Worm (Caenorhabditis elegans): Measurements from ENCODE around the gene mbf-1.

The mbf-1 gene

ce11 chrIV:11479095-11479494 is 1.1 kb downstream of the mbf-1 start, which contains the start of gene catp-8 (continued):
- TF ChIP-seq rcor-1 (GFP tag; IDR thresholded peaks at IDR 0.05) (no peak), nfya-2 (GFP tag; IDR thresholded peaks at IDR 0.05) (no peak), ama-1 (optimal IDR thresholded peaks at IDR 0.05) (peak; percentile 20), ama-1 (GFP tag; optimal IDR thresholded peaks at IDR 0.05) (peak in 1 of 2 experiments; percentile 71), madf-6 (GFP tag; IDR thresholded peaks at IDR 0.05) (peak; percentile 56), hlh-12 (tag; optimal IDR thresholded peaks at IDR 0.05) (no peak), ekl-4 (GFP tag; IDR thresholded peaks at IDR 0.05) (peak; percentile 59; the same call in 1 of the 2 replicates), Y95B8A.8 (GFP tag; IDR thresholded peaks at IDR 0.05) (no peak), efl-1 (GFP tag; optimal IDR thresholded peaks at IDR 0.05) (no peak), let-526 (GFP tag; IDR thresholded peaks at IDR 0.05) (no peak), K12H6.12 (tag; optimal IDR thresholded peaks at IDR 0.05) (no peak), B0336.3 (GFP tag; IDR thresholded peaks at IDR 0.05) (peak; percentile 57; the same call in 1 of the 2 replicates), ceh-100 (GFP tag; IDR thresholded peaks at IDR 0.05) (no peak), B0261.1 (tag; optimal IDR thresholded peaks at IDR 0.05) (no peak), egl-44 (GFP tag; IDR thresholded peaks at IDR 0.05) (no peak), C06A6.2 (GFP tag; conservative IDR thresholded peaks at IDR 0.05) (no peak), B0035.1 (tag; optimal IDR thresholded peaks at IDR 0.05) (no peak), snpc-1.3 (tag; optimal IDR thresholded peaks at IDR 0.05; ENCODE audit: insufficient read depth) (no peak), mcd-1 (GFP tag; IDR thresholded peaks at IDR 0.05) (no peak), Y53F4B.3 (GFP tag; IDR thresholded peaks at IDR 0.05) (no peak), ets-4 (GFP tag; optimal IDR thresholded peaks at IDR 0.05) (no peak), unc-130 (GFP tag; optimal IDR thresholded peaks at IDR 0.05) (no peak), rpc-1 (optimal IDR thresholded peaks at IDR 0.05) (no peak), rpc-1 (tag; optimal IDR thresholded peaks at IDR 0.05) (no peak), ztf-26 (tag; optimal IDR thresholded peaks at IDR 0.05) (no peak), gei-17 (GFP tag; optimal IDR thresholded peaks at IDR 0.05) (no peak), hlh-26 (GFP tag; conservative IDR thresholded peaks at IDR 0.05) (no peak), hrde-1 (tag; optimal IDR thresholded peaks at IDR 0.05; ENCODE audit: borderline replicate concordance) (no peak), lin-54 (GFP tag; optimal IDR thresholded peaks at IDR 0.05) (peak; percentile 24), bed-1 (GFP tag; IDR thresholded peaks at IDR 0.05) (no peak), ZK185.1 (tag; optimal IDR thresholded peaks at IDR 0.05; ENCODE audit: poor library complexity, severe bottlenecking) (no peak), cebp-1 (GFP tag; IDR thresholded peaks at IDR 0.05) (no peak), cebp-1 (tag; optimal IDR thresholded peaks at IDR 0.05) (peak; percentile 25), lin-40 (tag; optimal IDR thresholded peaks at IDR 0.05) (no peak), ccch-3 (GFP tag; optimal IDR thresholded peaks at IDR 0.05) (no peak), D2030.7 (GFP tag; IDR thresholded peaks at IDR 0.05) (no peak), snpc-3.4 (tag; optimal IDR thresholded peaks at IDR 0.05) (peak; percentile 20), somi-1 (GFP tag; optimal IDR thresholded peaks at IDR 0.05) (no peak), F39B2.1 (GFP tag; IDR thresholded peaks at IDR 0.05) (no peak), rec-8 (tag; optimal IDR thresholded peaks at IDR 0.05) (no peak), F57C9.4 (tag; optimal IDR thresholded peaks at IDR 0.05) (no peak), ceh-40 (GFP tag; IDR thresholded peaks at IDR 0.05) (no peak), aptf-3 (GFP tag; IDR thresholded peaks at IDR 0.05) (no peak), nfyb-1 (GFP tag; IDR thresholded peaks at IDR 0.05) (no peak; the same call in 1 of the 2 replicates), egl-18 (GFP tag; IDR thresholded peaks at IDR 0.05) (0 out of 2 replicates have a peak, but pooled peaks have one; percentile 14), attf-5 (GFP tag; optimal IDR thresholded peaks at IDR 0.05) (peak; percentile 17), madf-10 (tag; optimal IDR thresholded peaks at IDR 0.05) (no peak), him-1 (tag; optimal IDR thresholded peaks at IDR 0.05) (no peak), F52B5.7 (tag; optimal IDR thresholded peaks at IDR 0.05) (no peak), unc-62 (GFP tag; optimal IDR thresholded peaks at IDR 0.05) (no peak)
